Worm (Caenorhabditis elegans) whole organism, young adult: ENCODE measurements around the gene C30B5.2.

ENCODE experiments used
- ama-1 ChIP-seq, 3 experiments: fragments of 150-350 bp in 1 of 3; sonication (generic microtip) in 2 of 3; optimal IDR thresholded peaks; 2 replicates each; lab custom pipeline; 2014 to 2018; ENCODE audit warnings: missing biosample characterization in 2 of 3, missing genetic modification characterization in 2 of 3, missing genetic modification reagents in 2 of 3
- cebp-2 ChIP-seq: fragments of 200-800 bp; sonication (Bioruptor generic); IDR thresholded peaks from 2 replicates; pipeline ENCODE4 v1.3.6; 2022; ENCODE audit warnings: missing genetic modification characterization, missing compliant biosample characterization

ce11 chrII:6180552-6180951 lies 16.4 kb upstream of the C30B5.2 start:
- TF ChIP-seq cebp-2 (GFP tag; lab: Robert Waterston, UW) (no peak), ama-1 (optimal IDR thresholded peaks at IDR 0.05; lab: Kevin White, UChicago) (no peak), ama-1 (GFP tag; optimal IDR thresholded peaks at IDR 0.05; lab: Kevin White, UChicago) (no peak)
